Fruit fly (Drosophila melanogaster): Measurements from ENCODE around the gene AstC-R2.
"Not testable (repeated sequence)": the region's sequence is repeated elsewhere in the genome, so short reads cannot be mapped to it uniquely, and the experiment has no call there.

AstC-R2 gene

dm6 chr3L:18502425-18502824, at the start of gene AstC-R2:
Gene AstC-R2 (minus strand): TSS chr3L:18502557.
- TF ChIP-seq EcR (GFP tag; optimal IDR thresholded peaks at IDR 0.05) (no peak), psq (optimal IDR thresholded peaks at IDR 0.05) (no peak), Dll (optimal IDR thresholded peaks at IDR 0.05) (no peak), usp (GFP tag; optimal IDR thresholded peaks at IDR 0.05) (no peak), CG8478 (optimal IDR thresholded peaks at IDR 0.05) (no peak), pan (optimal IDR thresholded peaks at IDR 0.05) (no peak)

- TF ChIP-seq EcR (GFP tag; optimal IDR thresholded peaks at IDR 0.05): no peak
- TF ChIP-seq psq (optimal IDR thresholded peaks at IDR 0.05): no peak
- TF ChIP-seq usp (GFP tag; optimal IDR thresholded peaks at IDR 0.05): no peak
- TF ChIP-seq pan (optimal IDR thresholded peaks at IDR 0.05): no peak
- TF ChIP-seq Dll (optimal IDR thresholded peaks at IDR 0.05): no peak
- no peak for TF ChIP-seq CG8478 (optimal IDR thresholded peaks at IDR 0.05)
Observed at dm6 chr3L:18539832-18540231, 37.5 kb upstream of the AstC-R2 start.

- TF ChIP-seq CG8478 (optimal IDR thresholded peaks at IDR 0.05) (no peak), usp (GFP tag; optimal IDR thresholded peaks at IDR 0.05) (no peak), pan (optimal IDR thresholded peaks at IDR 0.05) (no peak), Dll (optimal IDR thresholded peaks at IDR 0.05) (no peak)
Observed at dm6 chr3L:18526676-18527075, 24.3 kb upstream of the AstC-R2 start, which contains the start of gene CG32198. Gene CG32198 (plus strand): TSS chr3L:18526976.

dm6 chr3L:18472284-18472683, 30.1 kb downstream of the AstC-R2 start, which contains the start of gene Met75Ca:
Gene Met75Ca (minus strand): TSS chr3L:18472384.
- not testable (repeated sequence) for TF ChIP-seq EcR (GFP tag; optimal IDR thresholded peaks at IDR 0.05); CG8478 (optimal IDR thresholded peaks at IDR 0.05); pan (optimal IDR thresholded peaks at IDR 0.05)

dm6 chr3L:18469518-18469917, 32.8 kb downstream of the AstC-R2 start, which contains the start of gene Met75Cb:
Gene Met75Cb (minus strand): TSS chr3L:18469618.
- not testable (repeated sequence) for TF ChIP-seq CG8478 (optimal IDR thresholded peaks at IDR 0.05); pan (optimal IDR thresholded peaks at IDR 0.05); usp (GFP tag; optimal IDR thresholded peaks at IDR 0.05)

- no peak for TF ChIP-seq CG8478 (optimal IDR thresholded peaks at IDR 0.05)
- TF ChIP-seq usp (GFP tag; optimal IDR thresholded peaks at IDR 0.05): no peak
- no peak for TF ChIP-seq pan (optimal IDR thresholded peaks at IDR 0.05)
- no peak for TF ChIP-seq EcR (GFP tag; optimal IDR thresholded peaks at IDR 0.05)
- no peak for TF ChIP-seq psq (optimal IDR thresholded peaks at IDR 0.05)
- no peak for TF ChIP-seq Dll (optimal IDR thresholded peaks at IDR 0.05)
Observed at dm6 chr3L:18463063-18463462, 39.3 kb downstream of the AstC-R2 start, which contains the start of gene CG4306. Gene CG4306 (minus strand): TSS chr3L:18463163.

dm6 chr3L:18460987-18461403, 41.4 kb downstream of the AstC-R2 start, which contains the start of gene CG32196:
Gene CG32196 (minus strand): TSS chr3L:18461024.
- TF ChIP-seq EcR (GFP tag; optimal IDR thresholded peaks at IDR 0.05): no peak
- TF ChIP-seq pan (optimal IDR thresholded peaks at IDR 0.05): no peak
- TF ChIP-seq usp (GFP tag; optimal IDR thresholded peaks at IDR 0.05): no peak
- no peak for TF ChIP-seq psq (optimal IDR thresholded peaks at IDR 0.05)
- no peak for TF ChIP-seq CG8478 (optimal IDR thresholded peaks at IDR 0.05)
- no peak for TF ChIP-seq Dll (optimal IDR thresholded peaks at IDR 0.05)

- no peak for TF ChIP-seq usp (GFP tag; optimal IDR thresholded peaks at IDR 0.05)
- no peak for TF ChIP-seq CG8478 (optimal IDR thresholded peaks at IDR 0.05)
- no peak for TF ChIP-seq psq (optimal IDR thresholded peaks at IDR 0.05)
- no peak for TF ChIP-seq pan (optimal IDR thresholded peaks at IDR 0.05)
- no peak for TF ChIP-seq Dll (optimal IDR thresholded peaks at IDR 0.05)
- no peak for TF ChIP-seq EcR (GFP tag; optimal IDR thresholded peaks at IDR 0.05)
Observed at dm6 chr3L:18460317-18460912, 41.9 kb downstream of the AstC-R2 start.

dm6 chr3L:18449691-18450090, 52.7 kb downstream of the AstC-R2 start:
- TF ChIP-seq usp (GFP tag; optimal IDR thresholded peaks at IDR 0.05) (no peak), psq (optimal IDR thresholded peaks at IDR 0.05) (no peak), EcR (GFP tag; optimal IDR thresholded peaks at IDR 0.05) (no peak), pan (optimal IDR thresholded peaks at IDR 0.05) (no peak), CG8478 (optimal IDR thresholded peaks at IDR 0.05) (no peak), Dll (optimal IDR thresholded peaks at IDR 0.05) (no peak)

- no peak for TF ChIP-seq CG8478 (optimal IDR thresholded peaks at IDR 0.05)
Observed at dm6 chr3L:18439809-18440256, 62.5 kb downstream of the AstC-R2 start, which contains the start of gene skl. Gene skl (minus strand): TSS chr3L:18439942.
